Fruit fly (Drosophila melanogaster) whole organism, embryonic: Measurements from ENCODE around the gene CG42784.

Source experiments
- Bdp1 ChIP-seq: fragments of 200-800 bp; sonication (Bioruptor generic); optimal IDR thresholded peaks from 3 replicates; lab custom pipeline; 2016; ENCODE audit warnings: missing biosample characterization, missing genetic modification characterization
- Bteb2 ChIP-seq: fragments of 200-800 bp; sonication (Bioruptor generic); optimal IDR thresholded peaks from 2 replicates; lab custom pipeline; 2016; ENCODE audit warnings: missing biosample characterization, missing genetic modification characterization
- CG12391 ChIP-seq: fragments of 200-800 bp; sonication (Bioruptor generic); optimal IDR thresholded peaks from 3 replicates; lab custom pipeline; 2018; ENCODE audit warnings: missing biosample characterization, mild to moderate bottlenecking, missing genetic modification characterization, moderate library complexity
- CG13287 ChIP-seq: fragments of 200-800 bp; sonication (Bioruptor generic); IDR thresholded peaks from 2 replicates; pipeline ENCODE4 v1.3.6; 2022; ENCODE audit warnings: missing biosample characterization, missing genetic modification characterization; ENCODE audit not compliant: partially characterized antibody
- CG15011 ChIP-seq: fragments of 200-800 bp; sonication (Bioruptor generic); optimal IDR thresholded peaks from 3 replicates; lab custom pipeline; 2018; ENCODE audit warnings: missing biosample characterization, mild to moderate bottlenecking, missing genetic modification characterization
- CG15479 ChIP-seq: fragments of 200-800 bp; sonication (Bioruptor generic); optimal IDR thresholded peaks from 3 replicates; lab custom pipeline; 2019; ENCODE audit warnings: missing biosample characterization, mild to moderate bottlenecking, missing genetic modification characterization, moderate library complexity
- CG17359 ChIP-seq: fragments of 200-800 bp; sonication (Bioruptor generic); optimal IDR thresholded peaks from 3 replicates; lab custom pipeline; 2018; ENCODE audit warnings: missing biosample characterization, mild to moderate bottlenecking, missing genetic modification characterization, moderate library complexity
- CG17912 ChIP-seq: fragments of 200-800 bp; sonication (Bioruptor generic); optimal IDR thresholded peaks from 2 replicates; lab custom pipeline; 2018; ENCODE audit warnings: missing biosample characterization, mild to moderate bottlenecking, missing genetic modification characterization
- CG30431 ChIP-seq: fragments of 200-800 bp; sonication (Bioruptor generic); optimal IDR thresholded peaks from 2 replicates; lab custom pipeline; 2017; ENCODE audit warnings: missing biosample characterization, missing genetic modification characterization
- CG32532 ChIP-seq: fragments of 200-800 bp; sonication (Bioruptor generic); IDR thresholded peaks from 2 replicates; pipeline ENCODE4 v1.3.6; 2022; ENCODE audit warnings: missing biosample characterization, missing genetic modification characterization
- CG33557 ChIP-seq: fragments of 200-800 bp; sonication (Bioruptor generic); optimal IDR thresholded peaks from 2 replicates; lab custom pipeline; 2019; ENCODE audit warnings: missing biosample characterization, mild to moderate bottlenecking, missing genetic modification characterization, moderate library complexity
- CG3407 ChIP-seq: fragments of 200-800 bp; sonication (Bioruptor generic); optimal IDR thresholded peaks from 2 replicates; lab custom pipeline; 2018; ENCODE audit warnings: missing biosample characterization, mild to moderate bottlenecking, missing genetic modification characterization
- CG34422 ChIP-seq: fragments of 200-800 bp; sonication (Bioruptor generic); IDR thresholded peaks from 3 replicates; pipeline ENCODE4 v1.3.6; 2022; ENCODE audit warnings: missing biosample characterization, missing genetic modification characterization
- CG4854 ChIP-seq: fragments of 200-800 bp; sonication (Bioruptor generic); optimal IDR thresholded peaks from 2 replicates; lab custom pipeline; 2016; ENCODE audit warnings: missing biosample characterization, missing genetic modification characterization, inconsistent platforms
- CG8765 ChIP-seq: fragments of 200-800 bp; sonication (Bioruptor generic); IDR thresholded peaks from 2 replicates; pipeline ENCODE4 v1.3.6; 2022; ENCODE audit warnings: missing biosample characterization, missing genetic modification characterization
- CG9215 ChIP-seq: fragments of 200-800 bp; sonication (Bioruptor generic); IDR thresholded peaks from 2 replicates; pipeline ENCODE4 v1.3.6; 2022; ENCODE audit warnings: missing biosample characterization, missing genetic modification characterization
- CG9876 ChIP-seq: fragments of 200-800 bp; sonication (Bioruptor generic); optimal IDR thresholded peaks from 2 replicates; lab custom pipeline; 2016; ENCODE audit warnings: missing biosample characterization, missing genetic modification characterization
- Dbx ChIP-seq: fragments of 200-800 bp; sonication (Bioruptor generic); IDR thresholded peaks from 3 replicates; pipeline ENCODE4 v1.3.6; 2022; ENCODE audit warnings: missing biosample characterization, missing genetic modification characterization
- Dref ChIP-seq: fragments of 200-800 bp; sonication (Bioruptor generic); IDR thresholded peaks from 2 replicates; pipeline ENCODE4 v1.3.6; 2022; ENCODE audit warnings: missing biosample characterization, missing genetic modification characterization
- E2f2 ChIP-seq: fragments of 200-800 bp; sonication (Bioruptor generic); IDR thresholded peaks from 2 replicates; pipeline ENCODE4 v1.3.6; 2022; ENCODE audit warnings: missing biosample characterization, missing genetic modification characterization
- Fer2 ChIP-seq: fragments of 200-800 bp; sonication (Bioruptor generic); optimal IDR thresholded peaks from 2 replicates; lab custom pipeline; 2018; ENCODE audit warnings: missing biosample characterization, mild to moderate bottlenecking, missing genetic modification characterization, moderate library complexity
- Hr51 ChIP-seq, 2 experiments: fragments of 200-800 bp; sonication (Bioruptor generic); optimal IDR thresholded peaks; 2 replicates in 1 of 2; 3 replicates in 1 of 2; lab custom pipeline; 2016 to 2018; ENCODE audit warnings: missing biosample characterization in 2 of 2, missing genetic modification characterization in 2 of 2, mild to moderate bottlenecking in 1 of 2, moderate library complexity in 1 of 2
- Mad ChIP-seq: fragments of 200-800 bp; sonication (Bioruptor generic); optimal IDR thresholded peaks from 2 replicates; lab custom pipeline; 2016; ENCODE audit warnings: missing biosample characterization, missing genetic modification characterization
- NC2α ChIP-seq: fragments of 200-800 bp; sonication (Bioruptor generic); optimal IDR thresholded peaks from 2 replicates; lab custom pipeline; 2016; ENCODE audit warnings: missing biosample characterization, missing genetic modification characterization
- Nf-YA ChIP-seq: fragments of 200-800 bp; sonication (Bioruptor generic); IDR thresholded peaks from 2 replicates; pipeline ENCODE4 v1.3.6; 2022; ENCODE audit warnings: missing biosample characterization, missing genetic modification characterization
- Optix ChIP-seq: fragments of 200-800 bp; sonication (Bioruptor generic); IDR thresholded peaks from 3 replicates; pipeline ENCODE4 v1.3.6; 2022; ENCODE audit warnings: missing biosample characterization, missing genetic modification characterization
- Sry-β ChIP-seq: fragments of 200-800 bp; sonication (Bioruptor generic); optimal IDR thresholded peaks from 2 replicates; lab custom pipeline; 2018; ENCODE audit warnings: missing biosample characterization, mild to moderate bottlenecking, missing genetic modification characterization, moderate library complexity
- YL-1 ChIP-seq: fragments of 200-800 bp; sonication (Bioruptor generic); optimal IDR thresholded peaks from 3 replicates; lab custom pipeline; 2017; ENCODE audit warnings: missing biosample characterization, mild to moderate bottlenecking, missing genetic modification characterization
- bbx ChIP-seq: fragments of 200-800 bp; sonication (Bioruptor generic); IDR thresholded peaks from 2 replicates; pipeline ENCODE4 v1.3.6; 2022; ENCODE audit warnings: missing biosample characterization, missing genetic modification characterization; ENCODE audit not compliant: partially characterized antibody
- da ChIP-seq: fragments of 200-800 bp; sonication (Bioruptor generic); optimal IDR thresholded peaks from 2 replicates; lab custom pipeline; 2016; ENCODE audit warnings: missing biosample characterization, missing genetic modification characterization
- dm ChIP-seq: fragments of 200-800 bp; sonication (Bioruptor generic); optimal IDR thresholded peaks from 3 replicates; lab custom pipeline; 2016; ENCODE audit warnings: missing biosample characterization, missing genetic modification characterization
- emc ChIP-seq: fragments of 200-800 bp; sonication (Bioruptor generic); optimal IDR thresholded peaks from 2 replicates; lab custom pipeline; 2016; ENCODE audit warnings: missing biosample characterization, missing genetic modification characterization
- en ChIP-seq: fragments of 200-800 bp; sonication (Bioruptor generic); optimal IDR thresholded peaks from 2 replicates; lab custom pipeline; 2016; ENCODE audit warnings: missing biosample characterization, missing genetic modification characterization
- esg ChIP-seq: fragments of 200-800 bp; sonication (Bioruptor generic); conservative IDR thresholded peaks from 2 replicates; pipeline ENCODE4 v1.3.6; 2022; ENCODE audit warnings: missing biosample characterization, missing genetic modification characterization
- gt ChIP-seq: fragments of 200-800 bp; sonication (Bioruptor generic); IDR thresholded peaks from 2 replicates; pipeline ENCODE4 v1.3.6; 2022; ENCODE audit warnings: missing biosample characterization, missing genetic modification characterization
- kay ChIP-seq: fragments of 200-800 bp; sonication (Bioruptor generic); optimal IDR thresholded peaks from 2 replicates; lab custom pipeline; 2016; ENCODE audit warnings: missing biosample characterization, missing genetic modification characterization
- klu ChIP-seq: fragments of 200-800 bp; sonication (Bioruptor generic); IDR thresholded peaks from 2 replicates; pipeline ENCODE4 v1.3.6; 2022; ENCODE audit warnings: missing biosample characterization, missing genetic modification characterization
- kni ChIP-seq: fragments of 200-800 bp; sonication (Bioruptor generic); optimal IDR thresholded peaks from 3 replicates; lab custom pipeline; 2017; ENCODE audit warnings: mild to moderate bottlenecking, missing biosample characterization, missing genetic modification reagents, missing genetic modification characterization
- knrl ChIP-seq: fragments of 200-800 bp; sonication (Bioruptor generic); IDR thresholded peaks from 3 replicates; pipeline ENCODE4 v1.3.6; 2022; ENCODE audit warnings: missing biosample characterization, missing genetic modification characterization; ENCODE audit not compliant: partially characterized antibody
- luna ChIP-seq: fragments of 200-800 bp; sonication (Bioruptor generic); optimal IDR thresholded peaks from 2 replicates; lab custom pipeline; 2016; ENCODE audit warnings: missing biosample characterization, missing genetic modification characterization
- maf-S ChIP-seq: fragments of 200-800 bp; sonication (Bioruptor generic); optimal IDR thresholded peaks from 2 replicates; lab custom pipeline; 2016; ENCODE audit warnings: missing biosample characterization, missing genetic modification characterization
- mirr ChIP-seq: fragments of 200-800 bp; sonication (Bioruptor generic); optimal IDR thresholded peaks from 3 replicates; lab custom pipeline; 2018; ENCODE audit warnings: missing biosample characterization, mild to moderate bottlenecking, missing genetic modification characterization
- nom ChIP-seq: fragments of 200-800 bp; sonication (Bioruptor generic); optimal IDR thresholded peaks from 2 replicates; lab custom pipeline; 2017; ENCODE audit warnings: missing biosample characterization, missing genetic modification characterization, mild to moderate bottlenecking, moderate library complexity, missing genetic modification reagents
- phol ChIP-seq: fragments of 200-800 bp; sonication (Bioruptor generic); optimal IDR thresholded peaks from 3 replicates; lab custom pipeline; 2018; ENCODE audit warnings: missing biosample characterization, mild to moderate bottlenecking, missing genetic modification characterization, moderate library complexity
- usp ChIP-seq: fragments of >200 bp; optimal IDR thresholded peaks from 2 replicates; lab custom pipeline; 2017; ENCODE audit warnings: missing biosample characterization, missing genetic modification characterization
- vvl ChIP-seq: fragments of 200-800 bp; sonication (Bioruptor generic); IDR thresholded peaks from 2 replicates; pipeline ENCODE4 v1.3.6; 2022; ENCODE audit warnings: missing biosample characterization, missing genetic modification characterization
- zen ChIP-seq: fragments of 200-800 bp; sonication (Bioruptor generic); optimal IDR thresholded peaks from 3 replicates; lab custom pipeline; 2018; ENCODE audit warnings: missing biosample characterization, mild to moderate bottlenecking, missing genetic modification characterization, moderate library complexity
- zfh1 ChIP-seq: fragments of 200-800 bp; sonication (Bioruptor generic); IDR thresholded peaks from 3 replicates; pipeline ENCODE4 v1.3.6; 2022; ENCODE audit warnings: missing biosample characterization, missing genetic modification characterization

Gene CG42784

dm6 chr2L:13548786-13549780, 133.9 kb downstream of the CG42784 start, which contains the start of gene B4 (continued):
- peak; percentile 76; the same call in 2 of the 3 replicates for TF ChIP-seq Dbx (GFP tag; lab: Robert Waterston, UW)
- TF ChIP-seq CG30431 (GFP tag; lab: Kevin White, UChicago), result no peak
- TF ChIP-seq kay (GFP tag; lab: Kevin White, UChicago), result no peak
- no peak for TF ChIP-seq gt (GFP tag; lab: Robert Waterston, UW)
- TF ChIP-seq Fer2 (tag; lab: Kevin White, UChicago), result no peak
- TF ChIP-seq CG17359 (tag; lab: Kevin White, UChicago), result peak; percentile 40
- TF ChIP-seq CG15011, result no peak
- TF ChIP-seq CG34422 (GFP tag; lab: Robert Waterston, UW), result peak; percentile 76; the same call in 2 of the 3 replicates
- no peak for TF ChIP-seq Bdp1 (GFP tag; lab: Kevin White, UChicago)
- no peak for TF ChIP-seq CG9876 (GFP tag; lab: Kevin White, UChicago)
- peak; percentile 66 for TF ChIP-seq bbx (GFP tag; lab: Robert Waterston, UW)
- peak; percentile 64 for TF ChIP-seq kni (GFP tag; lab: Kevin White, UChicago)
- TF ChIP-seq Mad (GFP tag; lab: Kevin White, UChicago), result no peak
- peak; percentile 66 for TF ChIP-seq CG13287
- TF ChIP-seq usp (GFP tag; lab: Kevin White, UChicago), result no peak
- TF ChIP-seq dm (GFP tag; lab: Kevin White, UChicago), result peak; percentile 70
- no peak for TF ChIP-seq maf-S (GFP tag; lab: Kevin White, UChicago)
- TF ChIP-seq Sry-β (GFP tag; lab: Kevin White, UChicago), result peak; percentile 8
- no peak for TF ChIP-seq Bteb2 (GFP tag; lab: Kevin White, UChicago)
- TF ChIP-seq phol (tag; lab: Kevin White, UChicago), result peak; percentile 68
- TF ChIP-seq zen (tag; lab: Kevin White, UChicago), result no peak
- peak; percentile 53 for TF ChIP-seq CG15479 (GFP tag; lab: Kevin White, UChicago)
- no peak for TF ChIP-seq NC2α (GFP tag; lab: Kevin White, UChicago)
- no peak for TF ChIP-seq esg (GFP tag; lab: Robert Waterston, UW)
- peak; percentile 9 for TF ChIP-seq da (GFP tag; lab: Kevin White, UChicago)
- TF ChIP-seq CG9215 (GFP tag; lab: Robert Waterston, UW), result no peak
- peak; percentile 90 for TF ChIP-seq nom (GFP tag; lab: Kevin White, UChicago)
- TF ChIP-seq Hr51 (GFP tag; optimal IDR thresholded peaks at IDR 0.05; lab: Kevin White, UChicago), result peak in 1 of 2 experiments; percentile 3
- peak; percentile 38 for TF ChIP-seq CG3407 (GFP tag; lab: Kevin White, UChicago)
- no peak for TF ChIP-seq en (GFP tag; lab: Kevin White, UChicago)
- peak; percentile 49 for TF ChIP-seq vvl
- peak; percentile 97 for TF ChIP-seq E2f2
- TF ChIP-seq CG17912 (GFP tag; lab: Kevin White, UChicago), result peak; percentile 49
- TF ChIP-seq Optix (GFP tag; lab: Robert Waterston, UW), result no peak
- TF ChIP-seq zfh1, result peak; percentile 32; the same call in 1 of the 3 replicates
- TF ChIP-seq klu (GFP tag; lab: Robert Waterston, UW), result no peak
- TF ChIP-seq Dref (GFP tag; lab: Robert Waterston, UW), result no peak
- TF ChIP-seq emc, result peak; percentile 20
- peak; percentile 42 for TF ChIP-seq CG32532 (GFP tag; lab: Robert Waterston, UW)
- peak; percentile 16 for TF ChIP-seq CG4854
- no peak for TF ChIP-seq CG8765 (GFP tag; lab: Robert Waterston, UW)
- TF ChIP-seq mirr (GFP tag; lab: Kevin White, UChicago), result peak; percentile 89
- TF ChIP-seq CG12391 (tag; lab: Kevin White, UChicago), result no peak
- peak; percentile 40; the same call in 1 of the 2 replicates for TF ChIP-seq Nf-YA (GFP tag; lab: Robert Waterston, UW)
- peak; percentile 0 for TF ChIP-seq luna (GFP tag; lab: Kevin White, UChicago)
- 0 out of 3 replicates have a peak, but pooled peaks have one; percentile 31 for TF ChIP-seq knrl (GFP tag; lab: Robert Waterston, UW)
- no peak for TF ChIP-seq CG33557
- peak; percentile 11 for TF ChIP-seq YL-1 (GFP tag; lab: Kevin White, UChicago)
